Worm (Caenorhabditis elegans) whole organism, L4 larva: ENCODE results near the gene pyc-1.

Experiments
- D1046.2 ChIP-seq: fragments of 200-800 bp; sonication (Bioruptor generic); IDR thresholded peaks from 2 replicates; pipeline ENCODE4 v1.3.6; 2022; ENCODE audit warnings: missing genetic modification characterization, missing compliant biosample characterization
- F37D6.2 ChIP-seq: sonication (generic microtip); optimal IDR thresholded peaks from 2 replicates; lab custom pipeline; 2016; ENCODE audit warnings: mild to moderate bottlenecking, missing genetic modification characterization, missing compliant biosample characterization
- F44E2.7 ChIP-seq: fragments of 200-800 bp; sonication (Bioruptor generic); IDR thresholded peaks from 2 replicates; pipeline ENCODE4 v2.1.2; 2022; ENCODE audit warnings: missing genetic modification characterization, missing compliant biosample characterization
- R02D3.7 ChIP-seq: fragments of 150-350 bp; sonication (generic microtip); optimal IDR thresholded peaks from 3 replicates; lab custom pipeline; 2014; ENCODE audit warnings: missing biosample characterization, missing genetic modification characterization
- T26A8.4 ChIP-seq: fragments of 200-800 bp; sonication (Bioruptor generic); IDR thresholded peaks from 2 replicates; pipeline ENCODE4 v1.3.6; 2022; ENCODE audit warnings: missing genetic modification characterization, missing compliant biosample characterization
- Y105C5A.15 ChIP-seq: fragments of 200-800 bp; sonication (Bioruptor generic); IDR thresholded peaks from 2 replicates; pipeline ENCODE4 v1.3.6; 2022; ENCODE audit warnings: missing genetic modification characterization, missing compliant biosample characterization
- Y5F2A.4 ChIP-seq: fragments of 200-800 bp; sonication (Bioruptor generic); optimal IDR thresholded peaks from 2 replicates; lab custom pipeline; 2018; ENCODE audit warnings: mild to moderate bottlenecking, missing genetic modification characterization, missing compliant biosample characterization
- ZK337.2 ChIP-seq: fragments of 200-800 bp; sonication (Bioruptor generic); IDR thresholded peaks from 2 replicates; pipeline ENCODE4 v1.3.6; 2022; ENCODE audit warnings: missing genetic modification reagents, missing genetic modification characterization, missing compliant biosample characterization
- ZK546.5 ChIP-seq, 2 experiments: sonication (generic microtip); optimal IDR thresholded peaks; 2 replicates each; lab custom pipeline; 2017; ENCODE audit warnings: missing biosample characterization in 2 of 2, missing genetic modification characterization in 2 of 2
- aha-1 ChIP-seq: fragments of 150-350 bp; peaks from one replicate; lab custom pipeline; 2014; ENCODE audit warnings: missing biosample characterization, missing genetic modification characterization
- aly-2 ChIP-seq: sonication (generic microtip); optimal IDR thresholded peaks from 2 replicates; lab custom pipeline; 2018; ENCODE audit warnings: missing biosample characterization, missing genetic modification characterization
- ama-1 ChIP-seq: fragments of 150-350 bp; optimal IDR thresholded peaks from 2 replicates; lab custom pipeline; 2014; ENCODE audit warnings: inconsistent platforms, mixed read lengths
- ceh-20 ChIP-seq: fragments of 200-800 bp; sonication (Bioruptor generic); IDR thresholded peaks from 2 replicates; pipeline ENCODE4 v1.3.6; 2022; ENCODE audit warnings: missing genetic modification reagents, missing genetic modification characterization, missing compliant biosample characterization
- ceh-28 ChIP-seq: fragments of 150-350 bp; optimal IDR thresholded peaks from 2 replicates; lab custom pipeline; 2014; ENCODE audit warnings: missing biosample characterization, missing genetic modification reagents, missing genetic modification characterization
- ceh-62 ChIP-seq: sonication (generic microtip); optimal IDR thresholded peaks from 2 replicates; lab custom pipeline; 2017; ENCODE audit warnings: missing biosample characterization, missing genetic modification characterization
- ceh-82 ChIP-seq: sonication (generic microtip); optimal IDR thresholded peaks from 2 replicates; lab custom pipeline; 2017; ENCODE audit warnings: missing biosample characterization, missing genetic modification characterization
- ces-1 ChIP-seq: fragments of 150-350 bp; sonication (generic microtip); optimal IDR thresholded peaks from 4 replicates; lab custom pipeline; 2014; ENCODE audit warnings: missing biosample characterization, missing genetic modification reagents, missing genetic modification characterization
- cey-2 ChIP-seq: sonication (generic microtip); optimal IDR thresholded peaks from 3 replicates; lab custom pipeline; 2017; ENCODE audit warnings: missing genetic modification characterization, mild to moderate bottlenecking, missing compliant biosample characterization, antibody characterized with exemption, borderline replicate concordance; ENCODE audit not compliant: insufficient read depth
- ctbp-1 ChIP-seq: fragments of 200-800 bp; sonication (Bioruptor generic); IDR thresholded peaks from 2 replicates; pipeline ENCODE4 v1.3.6; 2022; ENCODE audit warnings: missing genetic modification reagents, missing genetic modification characterization, missing compliant biosample characterization
- dmd-6 ChIP-seq: fragments of 200-800 bp; sonication (Bioruptor generic); IDR thresholded peaks from 2 replicates; pipeline ENCODE4 v1.3.6; 2022; ENCODE audit warnings: missing genetic modification reagents, missing genetic modification characterization, missing compliant biosample characterization
- egl-43 ChIP-seq: fragments of 200-800 bp; sonication (Bioruptor generic); IDR thresholded peaks from 2 replicates; pipeline ENCODE4 v1.3.6; 2022; ENCODE audit warnings: missing genetic modification reagents, missing genetic modification characterization, missing compliant biosample characterization
- fos-1 ChIP-seq: fragments of 150-350 bp; optimal IDR thresholded peaks from 2 replicates; lab custom pipeline; 2014; ENCODE audit warnings: missing biosample characterization, missing genetic modification characterization
- hlh-11 ChIP-seq: fragments of 200-800 bp; sonication (Bioruptor generic); optimal IDR thresholded peaks from 2 replicates; lab custom pipeline; 2018; ENCODE audit warnings: mild to moderate bottlenecking, missing genetic modification characterization, missing compliant biosample characterization
- jun-1 ChIP-seq: fragments of 150-350 bp; optimal IDR thresholded peaks from 2 replicates; lab custom pipeline; 2014; ENCODE audit warnings: missing biosample characterization, missing genetic modification reagents, missing genetic modification characterization
- lin-1 ChIP-seq: fragments of 200-800 bp; sonication (Bioruptor generic); IDR thresholded peaks from 2 replicates; pipeline ENCODE4 v1.3.6; 2022; ENCODE audit warnings: missing genetic modification reagents, missing genetic modification characterization, missing compliant biosample characterization
- lin-13 ChIP-seq: fragments of 150-350 bp; optimal IDR thresholded peaks from 2 replicates; lab custom pipeline; 2014; ENCODE audit warnings: missing biosample characterization, missing genetic modification reagents, missing genetic modification characterization
- lin-15B ChIP-seq: fragments of 150-350 bp; sonication (generic microtip); optimal IDR thresholded peaks from 3 replicates; lab custom pipeline; 2014; ENCODE audit warnings: missing biosample characterization, missing genetic modification characterization
- lin-38 ChIP-seq: fragments of 200-800 bp; sonication (Bioruptor generic); IDR thresholded peaks from 2 replicates; pipeline ENCODE4 v1.3.6; 2022; ENCODE audit warnings: missing genetic modification reagents, missing genetic modification characterization, missing compliant biosample characterization
- lin-39 ChIP-seq: fragments of 150-350 bp; optimal IDR thresholded peaks from 2 replicates; lab custom pipeline; 2014; ENCODE audit warnings: missing biosample characterization, missing genetic modification reagents, missing genetic modification characterization
- madf-5 ChIP-seq, 2 experiments: fragments of 200-800 bp; sonication (Bioruptor generic); IDR thresholded peaks; 2 replicates each; pipeline ENCODE4 v1.3.6; 2022; ENCODE audit warnings: missing compliant biosample characterization in 2 of 2, missing genetic modification characterization in 2 of 2
- madf-9 ChIP-seq: fragments of 200-800 bp; sonication (Bioruptor generic); conservative IDR thresholded peaks from 2 replicates; pipeline ENCODE4 v1.3.6; 2022; ENCODE audit warnings: missing genetic modification reagents, missing genetic modification characterization, missing compliant biosample characterization
- mdt-29 ChIP-seq: fragments of 200-800 bp; sonication (Bioruptor generic); IDR thresholded peaks from 2 replicates; pipeline ENCODE4 v1.3.6; 2022; ENCODE audit warnings: missing genetic modification reagents, missing genetic modification characterization, missing compliant biosample characterization
- mes-2 ChIP-seq: sonication (generic microtip); optimal IDR thresholded peaks from 2 replicates; lab custom pipeline; 2016; ENCODE audit warnings: missing genotype, mild to moderate bottlenecking, missing genetic modification characterization, missing compliant biosample characterization; ENCODE audit not compliant: poor library complexity, severe bottlenecking
- mxl-2 ChIP-seq: fragments of 200-800 bp; sonication (Bioruptor generic); conservative IDR thresholded peaks from 2 replicates; pipeline ENCODE4 v1.3.6; 2022; ENCODE audit warnings: missing genetic modification reagents, missing genetic modification characterization, missing compliant biosample characterization
- nhr-10 ChIP-seq: fragments of 150-350 bp; optimal IDR thresholded peaks from 2 replicates; lab custom pipeline; 2014; ENCODE audit warnings: missing biosample characterization, missing genetic modification characterization
- nhr-11 ChIP-seq: fragments of 150-350 bp; optimal IDR thresholded peaks from 2 replicates; lab custom pipeline; 2014; ENCODE audit warnings: missing biosample characterization, missing genetic modification characterization
- nhr-111 ChIP-seq: fragments of 200-800 bp; sonication (Bioruptor generic); optimal IDR thresholded peaks from 2 replicates; lab custom pipeline; 2018; ENCODE audit warnings: mild to moderate bottlenecking, missing genetic modification characterization, missing compliant biosample characterization
- nhr-25 ChIP-seq: sonication (generic microtip); optimal IDR thresholded peaks from 2 replicates; lab custom pipeline; 2017; ENCODE audit warnings: missing genetic modification characterization, mild to moderate bottlenecking, missing compliant biosample characterization, antibody characterized with exemption, moderate library complexity, borderline replicate concordance; ENCODE audit not compliant: insufficient read depth
- nhr-28 ChIP-seq: fragments of 150-350 bp; optimal IDR thresholded peaks from 2 replicates; lab custom pipeline; 2014; ENCODE audit warnings: missing biosample characterization, missing genetic modification characterization
- nhr-41 ChIP-seq: fragments of 200-800 bp; sonication (Bioruptor generic); IDR thresholded peaks from 2 replicates; pipeline ENCODE4 v1.3.6; 2022; ENCODE audit warnings: missing genetic modification reagents, missing genetic modification characterization, missing compliant biosample characterization
- nhr-6 ChIP-seq: fragments of 150-350 bp; optimal IDR thresholded peaks from 2 replicates; lab custom pipeline; 2014; ENCODE audit warnings: missing biosample characterization, missing genetic modification characterization
- nhr-76 ChIP-seq: fragments of 150-350 bp; optimal IDR thresholded peaks from 2 replicates; lab custom pipeline; 2014; ENCODE audit warnings: missing biosample characterization, missing genetic modification characterization
- nhr-77 ChIP-seq: fragments of 150-350 bp; optimal IDR thresholded peaks from 2 replicates; lab custom pipeline; 2014; ENCODE audit warnings: missing biosample characterization, missing genetic modification characterization
- pqm-1 ChIP-seq: sonication (generic microtip); optimal IDR thresholded peaks from 2 replicates; lab custom pipeline; 2017; ENCODE audit warnings: missing biosample characterization, missing genetic modification characterization
- snpc-1.2 ChIP-seq: fragments of 200-800 bp; sonication (Bioruptor generic); IDR thresholded peaks from 2 replicates; pipeline ENCODE4 v1.3.6; 2022; ENCODE audit warnings: missing genetic modification reagents, missing genetic modification characterization, missing compliant biosample characterization
- snpc-4 ChIP-seq: fragments of 150-350 bp; optimal IDR thresholded peaks from 2 replicates; lab custom pipeline; 2014; ENCODE audit warnings: missing biosample characterization, missing genetic modification characterization
- spr-3 ChIP-seq: fragments of 200-800 bp; sonication (Bioruptor generic); optimal IDR thresholded peaks from 2 replicates; lab custom pipeline; 2018; ENCODE audit warnings: mild to moderate bottlenecking, missing genetic modification characterization, missing compliant biosample characterization
- unc-39 ChIP-seq: sonication (generic microtip); optimal IDR thresholded peaks from 2 replicates; lab custom pipeline; 2017; ENCODE audit warnings: missing biosample characterization, missing genetic modification characterization
- zag-1 ChIP-seq: fragments of 150-350 bp; optimal IDR thresholded peaks from 2 replicates; lab custom pipeline; 2014; ENCODE audit warnings: missing biosample characterization, missing genetic modification characterization
- zfp-2 ChIP-seq: sonication (generic microtip); optimal IDR thresholded peaks from 2 replicates; lab custom pipeline; 2016; ENCODE audit warnings: mild to moderate bottlenecking, missing genetic modification characterization, missing compliant biosample characterization
- zfp-3 ChIP-seq: fragments of 200-800 bp; sonication (Bioruptor generic); conservative IDR thresholded peaks from 2 replicates; pipeline ENCODE4 v1.3.6; 2022; ENCODE audit warnings: missing genetic modification reagents, missing genetic modification characterization, missing compliant biosample characterization
- zip-11 ChIP-seq: fragments of 200-800 bp; sonication (Bioruptor generic); IDR thresholded peaks from 2 replicates; pipeline ENCODE4 v1.3.6; 2022; ENCODE audit warnings: missing genetic modification characterization, missing compliant biosample characterization
- ztf-11 ChIP-seq: fragments of 150-350 bp; optimal IDR thresholded peaks from 2 replicates; lab custom pipeline; 2014; ENCODE audit warnings: missing biosample characterization, missing genetic modification characterization

The pyc-1 gene

DNA sequence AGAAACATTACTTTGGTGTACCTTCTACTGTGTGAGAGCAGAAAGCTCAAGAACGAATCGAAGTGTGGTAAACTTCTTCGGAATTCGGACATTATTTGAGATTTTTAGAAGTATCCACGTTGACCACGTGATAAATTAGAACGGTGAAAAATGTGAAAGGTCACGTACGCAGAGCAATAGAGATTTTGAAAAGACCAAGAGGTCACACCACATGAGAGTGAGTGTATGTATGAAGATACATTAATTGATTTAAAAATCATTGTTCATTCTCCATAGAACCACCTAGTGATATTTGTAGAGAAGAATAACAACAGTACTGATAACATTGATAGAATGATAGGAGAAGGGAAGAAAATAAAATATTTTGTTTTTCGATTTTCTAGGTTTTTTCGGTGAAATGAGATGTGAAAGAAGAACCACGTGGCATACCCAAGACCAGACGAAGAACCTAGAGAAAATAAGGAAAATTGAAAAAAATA lies at the start of gene pyc-1:
Gene pyc-1 (minus strand): TSS at position 69 of the 479 bp plus-strand sequence.
- TF ChIP-seq mes-2 (tag; lab: Kevin White, UChicago) (no peak), mdt-29 (peak; percentile 23; the same call in 1 of the 2 replicates), T26A8.4 (GFP tag; lab: Robert Waterston, UW) (no peak), ZK337.2 (GFP tag; lab: Robert Waterston, UW) (no peak), ztf-11 (tag; lab: Kevin White, UChicago) (no peak), aly-2 (tag; lab: Kevin White, UChicago) (no peak), nhr-76 (tag; lab: Kevin White, UChicago) (no peak), mxl-2 (GFP tag; lab: Robert Waterston, UW) (no peak), madf-5 (GFP tag; IDR thresholded peaks at IDR 0.05; lab: Robert Waterston, UW) (no peak), nhr-25 (tag; lab: Kevin White, UChicago) (no peak), snpc-1.2 (GFP tag; lab: Robert Waterston, UW) (no peak), zag-1 (no peak), egl-43 (GFP tag; lab: Robert Waterston, UW) (no peak), nhr-11 (tag; lab: Kevin White, UChicago) (peak; percentile 23), fos-1 (tag; lab: Kevin White, UChicago) (no peak), lin-1 (GFP tag; lab: Robert Waterston, UW) (0 out of 2 replicates have a peak, but pooled peaks have one; percentile 12), nhr-111 (no peak), lin-15B (tag; lab: Kevin White, UChicago) (no peak), zfp-3 (GFP tag; lab: Robert Waterston, UW) (peak; percentile 64), Y5F2A.4 (no peak), F37D6.2 (tag; lab: Kevin White, UChicago) (no peak), ceh-20 (GFP tag; lab: Robert Waterston, UW) (no peak), aha-1 (tag; lab: Kevin White, UChicago) (peak; percentile 92), nhr-41 (no peak), lin-39 (tag; lab: Kevin White, UChicago) (no peak), snpc-4 (tag; lab: Kevin White, UChicago) (no peak), pqm-1 (peak; percentile 10), zip-11 (GFP tag; lab: Robert Waterston, UW) (no peak), ctbp-1 (GFP tag; lab: Robert Waterston, UW) (no peak), unc-39 (no peak), D1046.2 (no peak), ceh-28 (tag; lab: Kevin White, UChicago) (no peak), ceh-82 (tag; lab: Kevin White, UChicago) (no peak), jun-1 (no peak), lin-38 (peak; percentile 28), ces-1 (GFP tag; lab: Kevin White, UChicago) (no peak), madf-9 (GFP tag; lab: Robert Waterston, UW) (no peak), hlh-11 (peak; percentile 66), ceh-62 (no peak), zfp-2 (tag; lab: Kevin White, UChicago) (no peak), spr-3 (GFP tag; lab: Kevin White, UChicago) (no peak), dmd-6 (GFP tag; lab: Robert Waterston, UW) (peak; percentile 47), F44E2.7 (no peak), ZK546.5 (tag; optimal IDR thresholded peaks at IDR 0.05; lab: Kevin White, UChicago) (no peak), lin-13 (GFP tag; lab: Kevin White, UChicago) (no peak), nhr-6 (tag; lab: Kevin White, UChicago) (peak; percentile 47), nhr-10 (tag; lab: Kevin White, UChicago) (peak; percentile 90), cey-2 (tag; lab: Kevin White, UChicago) (no peak), nhr-28 (tag; lab: Kevin White, UChicago) (peak; percentile 84), nhr-77 (tag; lab: Kevin White, UChicago) (peak; percentile 90), Y105C5A.15 (no peak), ama-1 (lab: Kevin White, UChicago) (no peak), R02D3.7 (no peak)
